Worm (Caenorhabditis elegans): ENCODE data around the gene nhr-117.

ce11 chrV:1569750-1570419 is 51.4 kb downstream of the nhr-117 start:
- TF ChIP-seq Y22D7AL.16 (tag; optimal IDR thresholded peaks at IDR 0.05) (no peak), rnt-1 (tag; optimal IDR thresholded peaks at IDR 0.05) (no peak), pqm-1 (tag; optimal IDR thresholded peaks at IDR 0.05) (no peak), pha-4 (tag; optimal IDR thresholded peaks at IDR 0.05) (no peak), ceh-34 (tag; optimal IDR thresholded peaks at IDR 0.05) (no peak), fkh-10 (GFP tag; optimal IDR thresholded peaks at IDR 0.05) (no peak), syd-9 (tag; optimal IDR thresholded peaks at IDR 0.05) (no peak)

All from whole organism, late embryonic.